Fruit fly (Drosophila melanogaster) whole organism, pupa: ENCODE measurements around the gene ftz.

Experiments used
- CG4496 ChIP-seq: fragments of 200-800 bp; sonication (Bioruptor generic); IDR thresholded peaks from 3 replicates; pipeline ENCODE4 v1.3.6; 2022; ENCODE audit warnings: missing biosample characterization, missing genetic modification characterization
- Snoo ChIP-seq: fragments of 200-800 bp; sonication (Bioruptor generic); optimal IDR thresholded peaks from 3 replicates; lab custom pipeline; 2017; ENCODE audit warnings: missing biosample characterization, mild to moderate bottlenecking, missing genetic modification characterization, inconsistent platforms

dm6 chr3R:6816272-6816980 lies 47.7 kb upstream of the ftz start:
- TF ChIP-seq CG4496 (GFP tag; lab: Robert Waterston, UW) = no peak
- no peak for TF ChIP-seq Snoo (tag; lab: Kevin White, UChicago)
